Worm (Caenorhabditis elegans): Measurements from ENCODE around the gene Y54G9A.7.

The Y54G9A.7 gene

ce11 chrII:13715333-13715732 is 10.3 kb downstream of the Y54G9A.7 start:
- TF ChIP-seq ces-1 (GFP tag; optimal IDR thresholded peaks at IDR 0.05), result no peak
- peak; percentile 51 for TF ChIP-seq sptf-1 (tag; optimal IDR thresholded peaks at IDR 0.05)
- no peak for TF ChIP-seq nhr-28 (tag; optimal IDR thresholded peaks at IDR 0.05)

DNA sequence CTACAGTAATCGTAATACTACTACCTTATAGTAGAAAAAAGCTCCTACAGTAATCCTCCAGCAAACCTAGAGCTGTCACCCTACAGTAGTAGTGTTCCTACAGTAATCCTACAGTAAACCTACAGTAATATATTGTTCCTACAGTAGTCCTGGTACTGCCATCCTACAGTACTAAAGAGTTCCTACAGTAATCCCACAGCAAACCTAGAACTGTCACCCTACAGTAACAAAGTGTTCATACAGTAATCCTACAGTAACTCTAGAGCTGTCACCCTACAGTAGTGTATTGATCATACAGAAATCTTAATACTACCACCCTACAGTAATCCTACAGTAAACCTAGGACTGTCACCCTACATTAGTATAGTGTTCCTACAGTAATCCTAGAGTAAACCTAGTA is 12.4 kb downstream of the Y54G9A.7 start:
- TF ChIP-seq nhr-2 (tag; optimal IDR thresholded peaks at IDR 0.05) (no peak), sem-2 (GFP tag; optimal IDR thresholded peaks at IDR 0.05) (no peak), drap-1 (GFP tag; optimal IDR thresholded peaks at IDR 0.05) (no peak), pha-4 (tag; optimal IDR thresholded peaks at IDR 0.05) (no peak), tbx-8 (GFP tag; optimal IDR thresholded peaks at IDR 0.05) (no peak), ces-1 (GFP tag; optimal IDR thresholded peaks at IDR 0.05) (no peak), ceh-43 (GFP tag; optimal IDR thresholded peaks at IDR 0.05) (no peak)

ce11 chrII:13711493-13712055 is 14.0 kb downstream of the Y54G9A.7 start:
- TF ChIP-seq sptf-1 (tag; optimal IDR thresholded peaks at IDR 0.05) (no peak), ceh-83 (GFP tag; optimal IDR thresholded peaks at IDR 0.05) (no peak), elt-3 (tag; optimal IDR thresholded peaks at IDR 0.05) (no peak), ceh-39 (tag; optimal IDR thresholded peaks at IDR 0.05) (no peak), lin-13 (tag; optimal IDR thresholded peaks at IDR 0.05) (no peak), snpc-4 (tag; optimal IDR thresholded peaks at IDR 0.05) (no peak), ztf-11 (tag; optimal IDR thresholded peaks at IDR 0.05) (no peak), hlh-1 (tag; optimal IDR thresholded peaks at IDR 0.05) (no peak), lsy-2 (tag; optimal IDR thresholded peaks at IDR 0.05) (no peak), tbx-8 (GFP tag; optimal IDR thresholded peaks at IDR 0.05) (no peak), unc-62 (GFP tag; optimal IDR thresholded peaks at IDR 0.05) (no peak), unc-120 (tag; optimal IDR thresholded peaks at IDR 0.05; ENCODE audit: poor library complexity, severe bottlenecking) (no peak), mls-2 (tag; optimal IDR thresholded peaks at IDR 0.05) (no peak)

- TF ChIP-seq lin-32 (GFP tag; optimal IDR thresholded peaks at IDR 0.05), result no peak
- TF ChIP-seq pha-4 (tag; optimal IDR thresholded peaks at IDR 0.05), result no peak
- no peak for TF ChIP-seq ceh-39 (tag; optimal IDR thresholded peaks at IDR 0.05)
- TF ChIP-seq ceh-43 (GFP tag; optimal IDR thresholded peaks at IDR 0.05), result no peak
- no peak for TF ChIP-seq mep-1 (tag; optimal IDR thresholded peaks at IDR 0.05)
- TF ChIP-seq nhr-28 (tag; optimal IDR thresholded peaks at IDR 0.05), result no peak
- no peak for TF ChIP-seq nhr-2 (tag; optimal IDR thresholded peaks at IDR 0.05)
- no peak for TF ChIP-seq ham-2 (GFP tag; optimal IDR thresholded peaks at IDR 0.05)
Observed at ce11 chrII:13697691-13698090, 27.9 kb downstream of the Y54G9A.7 start.

ce11 chrII:13695343-13696332 is 30.0 kb downstream of the Y54G9A.7 start, which contains the start of gene kqt-3:
TSS of gene kqt-3 (plus strand) at chrII:13696282.
- no peak for TF ChIP-seq flh-1 (GFP tag; optimal IDR thresholded peaks at IDR 0.05)
- no peak for TF ChIP-seq lsy-2 (tag; optimal IDR thresholded peaks at IDR 0.05)
- TF ChIP-seq tbx-8 (GFP tag; optimal IDR thresholded peaks at IDR 0.05), result no peak
- TF ChIP-seq unc-39 (tag; optimal IDR thresholded peaks at IDR 0.05), result no peak
- TF ChIP-seq lin-13 (tag; optimal IDR thresholded peaks at IDR 0.05), result no peak
- no peak for TF ChIP-seq snpc-4 (tag; optimal IDR thresholded peaks at IDR 0.05)
- no peak for TF ChIP-seq blmp-1 (tag; optimal IDR thresholded peaks at IDR 0.05)
- TF ChIP-seq unc-120 (tag; optimal IDR thresholded peaks at IDR 0.05; ENCODE audit: poor library complexity, severe bottlenecking), result no peak
- TF ChIP-seq ham-2 (GFP tag; optimal IDR thresholded peaks at IDR 0.05), result no peak
- no peak for TF ChIP-seq ceh-43 (GFP tag; optimal IDR thresholded peaks at IDR 0.05)
- TF ChIP-seq nhr-28 (tag; optimal IDR thresholded peaks at IDR 0.05), result no peak
- no peak for TF ChIP-seq drap-1 (GFP tag; optimal IDR thresholded peaks at IDR 0.05)
- no peak for TF ChIP-seq ztf-11 (tag; optimal IDR thresholded peaks at IDR 0.05)
- no peak for TF ChIP-seq sem-2 (GFP tag; optimal IDR thresholded peaks at IDR 0.05)
- no peak for TF ChIP-seq nhr-237 (tag; optimal IDR thresholded peaks at IDR 0.05)
- no peak for TF ChIP-seq elt-1 (tag; optimal IDR thresholded peaks at IDR 0.05; ENCODE audit: borderline replicate concordance, insufficient read depth)
- no peak for TF ChIP-seq ceh-83 (GFP tag; optimal IDR thresholded peaks at IDR 0.05)

All from whole organism, mixed stage, embryonic.